Fruit fly (Drosophila melanogaster): Measurements from ENCODE around the gene Rab7.

Gene Rab7

DNA sequence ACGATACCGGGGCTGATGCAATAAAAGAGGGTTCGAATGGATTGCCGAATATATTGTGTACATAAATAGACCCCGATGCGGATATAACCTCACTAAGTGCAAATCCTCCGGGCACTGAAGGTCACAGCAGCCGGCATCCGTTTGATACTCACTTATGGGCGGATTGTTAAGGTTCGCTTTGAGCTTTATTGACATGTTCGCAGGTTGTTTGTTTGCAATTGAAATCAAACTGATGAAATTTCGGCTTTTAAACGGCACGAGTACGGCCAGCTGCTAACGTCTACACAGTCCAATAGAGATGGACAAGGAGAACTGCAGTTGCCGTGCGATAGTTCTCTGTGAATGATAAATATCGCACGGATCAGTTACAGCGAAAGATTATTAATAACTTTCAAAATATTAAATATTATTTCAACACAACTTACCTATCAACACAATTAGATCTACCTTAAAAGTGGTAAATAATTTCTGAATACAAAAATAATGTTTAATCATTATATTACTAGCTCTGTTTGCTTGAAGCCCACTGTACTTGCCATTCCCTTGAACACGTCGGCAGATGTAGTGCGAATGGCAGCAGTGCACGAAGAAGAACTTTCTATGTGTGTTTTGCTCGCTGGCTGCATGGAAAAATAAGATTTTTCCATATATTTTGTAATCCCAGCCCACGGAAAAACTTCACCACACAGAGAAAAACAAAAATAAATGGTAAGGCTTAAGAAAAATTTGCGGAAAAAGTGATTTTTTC, 34.5 kb upstream of the Rab7 start, which contains the start of the genes GluProRS and AP-1sigma (continued):
- peak; percentile 50 for TF ChIP-seq fd85E (GFP tag; optimal IDR thresholded peaks at IDR 0.05)
- TF ChIP-seq CG6808 (GFP tag; optimal IDR thresholded peaks at IDR 0.05): peak; percentile 67
- peak; percentile 91 for TF ChIP-seq acj6 (GFP tag; optimal IDR thresholded peaks at IDR 0.05)
- peak; percentile 95 for TF ChIP-seq Eip78C (GFP tag)
- TF ChIP-seq CG11294 (GFP tag; IDR thresholded peaks at IDR 0.05): peak; percentile 91
- TF ChIP-seq Gug (GFP tag; IDR thresholded peaks at IDR 0.05): peak; percentile 90
- peak; percentile 62 for TF ChIP-seq Lpt (GFP tag; optimal IDR thresholded peaks at IDR 0.05)
- TF ChIP-seq cyc (GFP tag; optimal IDR thresholded peaks at IDR 0.05): peak; percentile 89
- TF ChIP-seq esn (GFP tag; optimal IDR thresholded peaks at IDR 0.05): peak; percentile 93
- peak; percentile 90 for TF ChIP-seq CG15336 (GFP tag; IDR thresholded peaks at IDR 0.05)
- peak; percentile 66 for TF ChIP-seq CG1621 (tag; optimal IDR thresholded peaks at IDR 0.05)
- peak; percentile 97 for TF ChIP-seq eg (GFP tag; IDR thresholded peaks at IDR 0.05)
- peak; percentile 90 for TF ChIP-seq CG8119 (GFP tag; IDR thresholded peaks at IDR 0.05)

DNA sequence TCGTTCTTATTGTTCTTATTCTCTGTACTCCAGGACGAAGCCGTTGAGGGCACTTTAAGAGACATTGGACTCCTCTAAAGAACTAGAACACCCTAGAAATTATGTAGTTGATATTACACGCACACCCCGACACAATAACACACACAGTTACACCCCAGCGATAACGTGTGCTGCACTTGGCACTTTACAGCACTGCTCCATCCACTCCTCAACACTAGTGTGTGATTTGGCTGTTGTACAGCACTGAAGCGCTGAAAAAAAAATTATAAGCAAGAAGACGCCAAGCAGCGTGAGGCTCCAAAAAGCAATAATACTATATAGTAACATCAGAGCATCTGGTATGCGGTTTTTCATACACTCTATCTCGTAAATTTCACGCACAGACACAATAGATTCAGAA, 31.9 kb upstream of the Rab7 start:
- TF ChIP-seq acj6 (GFP tag; optimal IDR thresholded peaks at IDR 0.05) (no peak), CG31627 (GFP tag; optimal IDR thresholded peaks at IDR 0.05) (no peak), CG4318 (GFP tag; optimal IDR thresholded peaks at IDR 0.05) (no peak), CG6854 (GFP tag; optimal IDR thresholded peaks at IDR 0.05) (no peak), dsx (GFP tag; optimal IDR thresholded peaks at IDR 0.05; ENCODE audit: poor library complexity, severe bottlenecking) (no peak), Hr38 (GFP tag; optimal IDR thresholded peaks at IDR 0.05) (no peak)

DNA sequence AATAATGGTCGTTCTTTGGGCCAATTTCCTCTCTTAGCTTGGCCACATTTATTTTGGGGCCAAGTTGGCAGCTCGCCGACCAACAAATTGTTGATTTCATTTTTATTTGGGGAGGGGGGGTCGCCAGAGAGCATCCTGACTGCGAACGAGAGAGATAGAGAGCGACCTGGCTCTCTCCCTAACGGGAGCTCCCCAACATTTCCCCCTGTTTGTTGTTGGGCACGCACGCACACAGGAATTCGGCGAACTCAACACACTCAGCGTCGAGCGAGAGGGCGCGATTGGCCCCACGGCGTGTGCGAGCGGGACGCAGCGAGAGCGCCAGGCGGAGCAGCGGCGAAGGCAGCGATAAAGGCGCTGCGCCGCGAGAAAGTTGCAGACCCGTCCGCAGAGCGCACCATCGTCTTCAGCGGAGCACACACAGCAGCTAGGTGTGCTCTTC, 30.0 kb upstream of the Rab7 start, which contains the start of gene CG31140:
TSS of gene CG31140 (plus strand) at position 400 of the 442 bp plus-strand sequence.
- TF ChIP-seq topi (GFP tag; optimal IDR thresholded peaks at IDR 0.05): no peak
- TF ChIP-seq Hr4 (GFP tag; optimal IDR thresholded peaks at IDR 0.05): no peak
- peak; percentile 79 for TF ChIP-seq CG6854 (GFP tag; optimal IDR thresholded peaks at IDR 0.05)
- peak; percentile 31 for TF ChIP-seq fd85E (GFP tag; optimal IDR thresholded peaks at IDR 0.05)
- TF ChIP-seq CG10669 (GFP tag; optimal IDR thresholded peaks at IDR 0.05): no peak
- TF ChIP-seq CG1621 (tag; optimal IDR thresholded peaks at IDR 0.05): peak; percentile 48
- TF ChIP-seq eg (GFP tag; IDR thresholded peaks at IDR 0.05): peak; percentile 48; the same call in 2 of the 3 replicates
- peak; percentile 27 for TF ChIP-seq Ets96B (tag; optimal IDR thresholded peaks at IDR 0.05)
- TF ChIP-seq net (GFP tag; optimal IDR thresholded peaks at IDR 0.05): peak; percentile 46
- peak; percentile 42 for TF ChIP-seq CG3919 (GFP tag; optimal IDR thresholded peaks at IDR 0.05)
- TF ChIP-seq CG31627 (GFP tag; optimal IDR thresholded peaks at IDR 0.05): no peak
- TF ChIP-seq CG6276 (GFP tag; optimal IDR thresholded peaks at IDR 0.05): peak; percentile 27
- peak; percentile 25 to 65 for TF ChIP-seq ss (GFP tag; optimal IDR thresholded peaks at IDR 0.05)
- peak; percentile 45 for TF ChIP-seq svp (GFP tag)
- no peak for TF ChIP-seq OdsH (GFP tag; optimal IDR thresholded peaks at IDR 0.05)
- TF ChIP-seq CG8119 (GFP tag; IDR thresholded peaks at IDR 0.05): peak; percentile 48; the same call in 2 of the 3 replicates
- TF ChIP-seq CG6808 (GFP tag; optimal IDR thresholded peaks at IDR 0.05): peak; percentile 27
- TF ChIP-seq Blimp-1 (GFP tag; optimal IDR thresholded peaks at IDR 0.05): no peak
- TF ChIP-seq Lpt (GFP tag; optimal IDR thresholded peaks at IDR 0.05): peak; percentile 31
- TF ChIP-seq Sox102F (GFP tag; optimal IDR thresholded peaks at IDR 0.05): peak; percentile 23
- TF ChIP-seq CG7368 (GFP tag; optimal IDR thresholded peaks at IDR 0.05): peak; percentile 47
- peak; percentile 31 for TF ChIP-seq Eip75B (GFP tag; optimal IDR thresholded peaks at IDR 0.05)
- TF ChIP-seq CG6163 (GFP tag; IDR thresholded peaks at IDR 0.05): peak; percentile 57; the same call in 2 of the 3 replicates
- TF ChIP-seq Eip78C (GFP tag): peak; percentile 80
- peak; percentile 25 for TF ChIP-seq esn (GFP tag; optimal IDR thresholded peaks at IDR 0.05)
- TF ChIP-seq CG15336 (GFP tag; IDR thresholded peaks at IDR 0.05): peak; percentile 21; the same call in 1 of the 2 replicates
- no peak for TF ChIP-seq CG3032 (tag; optimal IDR thresholded peaks at IDR 0.05)
- peak; percentile 54 for TF ChIP-seq CG16779 (tag; optimal IDR thresholded peaks at IDR 0.05)
- TF ChIP-seq dsx (GFP tag; optimal IDR thresholded peaks at IDR 0.05; ENCODE audit: poor library complexity, severe bottlenecking): peak; percentile 46
